Worm (Caenorhabditis elegans) whole organism, mixed stage, embryonic: Measurements from ENCODE around the gene gon-1.

ENCODE experiments used
- M03D4.4 ChIP-seq: sonication (generic microtip); optimal IDR thresholded peaks from 2 replicates; lab custom pipeline; 2017; ENCODE audit warnings: mild to moderate bottlenecking, missing genetic modification characterization, missing compliant biosample characterization
- bed-3 ChIP-seq: fragments of 200-800 bp; sonication (Bioruptor generic); optimal IDR thresholded peaks from 3 replicates; lab custom pipeline; 2018; ENCODE audit warnings: mild to moderate bottlenecking, missing genetic modification characterization, moderate library complexity, missing compliant biosample characterization
- blmp-1 ChIP-seq: fragments of 150-350 bp; optimal IDR thresholded peaks from 2 replicates; lab custom pipeline; 2014; ENCODE audit warnings: missing biosample characterization, missing genetic modification characterization
- ceh-39 ChIP-seq: fragments of 150-350 bp; optimal IDR thresholded peaks from 2 replicates; lab custom pipeline; 2014; ENCODE audit warnings: missing biosample characterization, missing genetic modification characterization
- ceh-83 ChIP-seq: fragments of 200-800 bp; sonication (Bioruptor generic); optimal IDR thresholded peaks from 2 replicates; lab custom pipeline; 2018; ENCODE audit warnings: mild to moderate bottlenecking, missing genetic modification characterization, missing compliant biosample characterization
- ces-1 ChIP-seq: fragments of 150-350 bp; optimal IDR thresholded peaks from 2 replicates; lab custom pipeline; 2014; ENCODE audit warnings: missing biosample characterization, missing genetic modification reagents, missing genetic modification characterization
- cnd-1 ChIP-seq: fragments of 200-800 bp; sonication (Bioruptor generic); optimal IDR thresholded peaks from 2 replicates; lab custom pipeline; 2018; ENCODE audit warnings: mild to moderate bottlenecking, missing genetic modification characterization, missing compliant biosample characterization
- drap-1 ChIP-seq: fragments of 200-800 bp; sonication (Bioruptor generic); optimal IDR thresholded peaks from 3 replicates; lab custom pipeline; 2018; ENCODE audit warnings: mild to moderate bottlenecking, missing genetic modification characterization, missing compliant biosample characterization
- elt-1 ChIP-seq: sonication (generic microtip); optimal IDR thresholded peaks from 2 replicates; lab custom pipeline; 2017; ENCODE audit warnings: missing genetic modification characterization, mild to moderate bottlenecking, missing compliant biosample characterization, antibody characterized with exemption, moderate library complexity, borderline replicate concordance; ENCODE audit not compliant: insufficient read depth
- elt-3 ChIP-seq: fragments of 150-350 bp; optimal IDR thresholded peaks from 2 replicates; lab custom pipeline; 2014; ENCODE audit warnings: missing biosample characterization, missing genetic modification characterization
- flh-1 ChIP-seq: fragments of 200-800 bp; sonication (Bioruptor generic); optimal IDR thresholded peaks from 2 replicates; lab custom pipeline; 2018; ENCODE audit warnings: mild to moderate bottlenecking, missing genetic modification characterization, moderate library complexity, missing compliant biosample characterization
- hlh-1 ChIP-seq: fragments of 150-350 bp; optimal IDR thresholded peaks from 2 replicates; lab custom pipeline; 2014; ENCODE audit warnings: missing biosample characterization, missing genetic modification reagents, missing genetic modification characterization
- lin-13 ChIP-seq: fragments of 150-350 bp; optimal IDR thresholded peaks from 2 replicates; lab custom pipeline; 2014; ENCODE audit warnings: missing biosample characterization, missing genetic modification characterization
- lin-32 ChIP-seq: fragments of 200-800 bp; sonication (Bioruptor generic); optimal IDR thresholded peaks from 2 replicates; lab custom pipeline; 2018; ENCODE audit warnings: mild to moderate bottlenecking, missing genetic modification characterization, missing compliant biosample characterization
- lsy-2 ChIP-seq: fragments of 150-350 bp; optimal IDR thresholded peaks from 2 replicates; lab custom pipeline; 2014; ENCODE audit warnings: missing biosample characterization, missing genetic modification characterization
- mab-5 ChIP-seq: fragments of 150-350 bp; optimal IDR thresholded peaks from 2 replicates; lab custom pipeline; 2014; ENCODE audit warnings: missing biosample characterization, missing genetic modification characterization
- mep-1 ChIP-seq: fragments of 150-350 bp; optimal IDR thresholded peaks from 2 replicates; lab custom pipeline; 2017; ENCODE audit warnings: missing biosample characterization, missing genetic modification reagents, missing genetic modification characterization, inconsistent platforms
- mls-2 ChIP-seq: sonication (generic microtip); optimal IDR thresholded peaks from 2 replicates; lab custom pipeline; 2016; ENCODE audit warnings: mild to moderate bottlenecking, missing genetic modification characterization, moderate library complexity, missing compliant biosample characterization
- nhr-12 ChIP-seq: fragments of 150-350 bp; optimal IDR thresholded peaks from 2 replicates; lab custom pipeline; 2014; ENCODE audit warnings: missing biosample characterization, missing genetic modification characterization
- nhr-2 ChIP-seq: fragments of 150-350 bp; optimal IDR thresholded peaks from 2 replicates; lab custom pipeline; 2014; ENCODE audit warnings: missing biosample characterization, missing genetic modification characterization
- nhr-237 ChIP-seq: fragments of 150-350 bp; optimal IDR thresholded peaks from 2 replicates; lab custom pipeline; 2014; ENCODE audit warnings: missing biosample characterization, missing genetic modification characterization
- nhr-28 ChIP-seq: fragments of 150-350 bp; optimal IDR thresholded peaks from 2 replicates; lab custom pipeline; 2014; ENCODE audit warnings: missing biosample characterization, missing genetic modification characterization
- nhr-76 ChIP-seq: sonication (generic microtip); optimal IDR thresholded peaks from 2 replicates; lab custom pipeline; 2017; ENCODE audit warnings: missing biosample characterization, missing genetic modification characterization
- pha-4 ChIP-seq: fragments of 150-350 bp; optimal IDR thresholded peaks from 2 replicates; lab custom pipeline; 2018; ENCODE audit warnings: missing biosample characterization, missing genetic modification reagents, missing genetic modification characterization
- snpc-4 ChIP-seq: fragments of 150-350 bp; optimal IDR thresholded peaks from 2 replicates; lab custom pipeline; 2014; ENCODE audit warnings: missing biosample characterization, missing genetic modification characterization
- sptf-1 ChIP-seq: sonication (generic microtip); optimal IDR thresholded peaks from 2 replicates; lab custom pipeline; 2017; ENCODE audit warnings: mild to moderate bottlenecking, missing genetic modification characterization, moderate library complexity, missing compliant biosample characterization
- tbx-8 ChIP-seq: fragments of 200-800 bp; sonication (Bioruptor generic); optimal IDR thresholded peaks from 2 replicates; lab custom pipeline; 2018; ENCODE audit warnings: mild to moderate bottlenecking, missing genetic modification characterization, moderate library complexity, missing compliant biosample characterization
- unc-39 ChIP-seq: fragments of 150-350 bp; optimal IDR thresholded peaks from 2 replicates; lab custom pipeline; 2014; ENCODE audit warnings: missing biosample characterization, missing genetic modification characterization
- unc-62 ChIP-seq: fragments of 150-350 bp; optimal IDR thresholded peaks from 2 replicates; lab custom pipeline; 2014; ENCODE audit warnings: missing biosample characterization, missing genetic modification reagents, missing genetic modification characterization
- ztf-11 ChIP-seq: fragments of 150-350 bp; optimal IDR thresholded peaks from 2 replicates; lab custom pipeline; 2014; ENCODE audit warnings: missing biosample characterization, missing genetic modification characterization

Gene gon-1

DNA sequence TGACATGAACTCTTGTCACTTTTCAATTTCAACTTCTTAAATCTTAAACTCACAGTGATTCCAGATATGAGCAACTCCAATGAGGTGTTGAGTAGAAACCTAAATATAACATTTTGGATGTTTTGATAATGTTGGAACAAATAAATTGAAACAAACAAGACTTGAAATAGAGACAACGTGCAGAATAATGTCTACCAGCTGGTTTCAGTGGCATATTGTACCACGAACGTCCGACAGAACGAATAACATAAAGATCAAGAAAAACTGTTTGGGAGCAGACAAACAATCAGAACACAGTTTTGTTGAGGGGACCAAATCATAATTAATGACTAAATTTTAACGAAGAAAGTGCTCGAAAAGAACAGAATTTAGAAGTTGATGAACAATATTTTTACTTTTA, at the start of gene gon-1:
Gene gon-1, minus strand, starts transcription at position 101 of the 400 bp plus-strand sequence.
- TF ChIP-seq drap-1, result no peak
- no peak for TF ChIP-seq unc-39 (tag; lab: Kevin White, UChicago)
- no peak for TF ChIP-seq ceh-39 (tag; lab: Kevin White, UChicago)
- TF ChIP-seq ceh-83, result no peak
- TF ChIP-seq tbx-8 (GFP tag; lab: Kevin White, UChicago), result no peak
- TF ChIP-seq mep-1 (tag; lab: Kevin White, UChicago), result no peak
- no peak for TF ChIP-seq ztf-11 (tag; lab: Kevin White, UChicago)
- no peak for TF ChIP-seq snpc-4 (tag; lab: Kevin White, UChicago)
- no peak for TF ChIP-seq mls-2 (tag; lab: Kevin White, UChicago)
- TF ChIP-seq pha-4 (tag; lab: Kevin White, UChicago), result no peak
- no peak for TF ChIP-seq sptf-1 (tag; lab: Kevin White, UChicago)
- no peak for TF ChIP-seq lin-32 (GFP tag; lab: Kevin White, UChicago)
- TF ChIP-seq nhr-76 (tag; lab: Kevin White, UChicago), result no peak
- no peak for TF ChIP-seq nhr-12 (tag; lab: Kevin White, UChicago)
- TF ChIP-seq mab-5 (tag; lab: Kevin White, UChicago), result no peak

DNA sequence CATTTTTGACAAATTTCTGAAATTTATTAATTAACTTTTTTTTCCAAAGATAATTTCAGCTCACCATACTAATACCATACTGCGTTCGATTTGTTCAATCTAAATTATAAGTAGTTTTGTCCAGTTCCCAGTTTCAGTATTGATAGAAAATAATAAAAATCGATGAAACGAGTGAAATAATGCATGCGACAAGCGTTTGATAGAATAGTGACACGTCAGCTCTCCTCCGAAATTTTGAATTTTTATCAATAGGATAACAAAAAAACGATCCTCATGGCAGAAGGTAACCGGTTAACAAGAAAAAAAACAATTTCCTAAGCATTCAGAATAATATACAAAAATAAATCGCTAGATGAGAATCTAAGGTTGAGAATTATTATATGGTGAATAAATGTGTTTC, 48.5 kb upstream of the gon-1 start, which contains the start of gene C47E12.3:
Gene C47E12.3, minus strand, starts transcription at position 101 of the 400 bp plus-strand sequence.
- no peak for TF ChIP-seq bed-3 (GFP tag; lab: Kevin White, UChicago)
- TF ChIP-seq flh-1 (GFP tag; lab: Kevin White, UChicago), result no peak
- TF ChIP-seq hlh-1 (tag; lab: Kevin White, UChicago), result no peak
- no peak for TF ChIP-seq nhr-76 (tag; lab: Kevin White, UChicago)
- no peak for TF ChIP-seq tbx-8 (GFP tag; lab: Kevin White, UChicago)
- no peak for TF ChIP-seq elt-1 (tag; lab: Kevin White, UChicago)
- TF ChIP-seq pha-4 (tag; lab: Kevin White, UChicago), result no peak
- no peak for TF ChIP-seq nhr-2 (tag; lab: Kevin White, UChicago)
- TF ChIP-seq elt-3 (tag; lab: Kevin White, UChicago), result no peak
- no peak for TF ChIP-seq nhr-28 (tag; lab: Kevin White, UChicago)
- no peak for TF ChIP-seq unc-62 (GFP tag; lab: Kevin White, UChicago)
- TF ChIP-seq ceh-39 (tag; lab: Kevin White, UChicago), result no peak

DNA sequence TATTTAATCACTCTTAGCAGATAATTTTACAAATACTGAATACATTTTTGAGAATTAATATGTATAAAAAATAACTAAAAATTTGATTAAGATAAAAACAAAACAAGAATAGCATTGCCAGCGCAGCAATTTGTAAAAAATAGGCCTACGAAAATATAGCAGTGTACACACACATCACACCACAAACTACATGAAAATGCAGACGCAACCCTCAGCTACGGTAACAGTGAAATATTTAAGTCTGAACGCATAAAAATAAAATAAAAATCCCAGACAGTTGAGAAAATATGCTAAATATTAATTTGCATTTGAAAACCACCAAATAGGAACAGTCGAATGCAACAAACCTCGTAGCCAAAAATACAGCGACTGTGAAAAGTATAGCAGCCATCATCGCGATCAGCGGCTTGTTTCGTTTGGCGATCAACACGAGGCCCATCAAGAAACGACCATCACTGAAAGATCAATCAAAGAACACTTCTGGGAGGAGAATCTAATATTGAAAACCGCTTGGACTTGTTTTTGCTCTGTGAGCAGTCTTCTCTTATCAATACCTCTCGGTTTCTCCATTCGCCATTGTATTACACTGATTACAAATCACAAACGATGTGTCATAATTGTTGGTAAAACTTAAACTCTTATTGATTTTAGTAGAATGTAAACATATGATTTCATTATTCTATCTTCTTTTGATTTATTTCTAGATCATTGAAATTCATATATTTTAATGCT, 45.4 kb upstream of the gon-1 start, which contains the start of gene pyp-1:
Gene pyp-1, minus strand, starts transcription at position 439 of the 732 bp plus-strand sequence.
- TF ChIP-seq ztf-11 (tag; lab: Kevin White, UChicago) (no peak), lsy-2 (tag; lab: Kevin White, UChicago) (peak; percentile 54)
- TF ChIP-seq, all 35 proteins: peak for 1

DNA sequence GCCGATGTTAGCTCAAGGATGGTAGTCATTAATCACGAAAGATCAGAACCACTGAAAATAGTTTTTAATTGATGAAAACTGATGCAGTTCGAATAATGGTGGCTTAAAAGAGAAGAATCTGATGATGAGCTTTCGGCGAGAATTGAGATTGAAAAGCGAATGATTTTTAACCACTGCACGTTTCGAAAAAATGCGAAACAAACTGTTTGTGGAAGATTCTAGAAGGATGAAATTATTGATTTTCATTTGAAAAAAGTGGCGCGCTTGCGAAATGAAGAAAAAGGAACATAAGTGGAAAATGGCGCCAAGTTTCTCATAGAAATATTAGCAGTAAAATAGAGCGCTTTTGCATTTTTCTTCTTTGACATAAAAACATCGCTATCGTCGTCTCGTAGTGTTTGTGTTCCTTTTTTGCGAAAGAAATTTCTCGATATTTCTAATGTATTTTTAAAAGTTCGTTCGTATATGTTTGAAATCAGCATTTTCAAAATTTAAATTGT, 41.7 kb upstream of the gon-1 start, which contains the start of gene uba-1:
Gene uba-1, minus strand, starts transcription at position 51 of the 500 bp plus-strand sequence.
- TF ChIP-seq elt-1 (tag; lab: Kevin White, UChicago) (no peak), nhr-76 (tag; lab: Kevin White, UChicago) (no peak), nhr-237 (tag; lab: Kevin White, UChicago) (no peak), nhr-2 (tag; lab: Kevin White, UChicago) (no peak), ces-1 (no peak), pha-4 (tag; lab: Kevin White, UChicago) (no peak), lin-13 (tag; lab: Kevin White, UChicago) (no peak), mep-1 (tag; lab: Kevin White, UChicago) (no peak), M03D4.4 (no peak)

DNA sequence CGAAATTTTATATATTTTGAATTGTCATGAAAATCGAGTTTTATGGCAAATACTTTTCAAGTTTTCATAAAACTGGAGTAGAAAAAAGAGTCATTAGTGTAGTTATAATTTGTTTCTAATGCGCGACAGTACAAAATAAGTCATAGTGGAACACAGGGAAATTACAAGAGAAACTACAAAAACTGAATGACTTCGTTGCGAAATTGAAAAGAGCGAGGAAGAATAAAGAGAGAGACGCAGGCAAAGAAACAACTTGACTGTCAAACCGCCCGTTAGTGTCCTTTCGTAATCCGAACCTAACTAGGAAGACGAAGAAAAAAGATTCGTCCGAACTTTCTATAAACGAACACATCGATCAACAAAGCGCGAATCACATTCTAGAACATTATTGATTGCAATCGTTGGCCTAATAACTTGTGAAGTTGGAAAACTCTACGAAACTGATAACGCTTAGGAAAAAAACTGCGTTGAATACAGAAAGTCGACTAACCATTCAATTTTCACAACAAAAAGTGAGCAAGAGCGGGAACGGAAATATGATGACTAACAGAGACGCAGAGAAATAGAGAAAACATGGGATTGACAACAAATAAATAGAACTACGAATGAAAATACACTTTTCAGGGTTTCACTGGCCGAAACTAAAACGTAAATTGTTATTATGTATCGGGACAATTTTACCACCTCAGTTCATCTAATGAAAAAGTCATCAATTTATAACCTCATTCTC, 40.3 kb upstream of the gon-1 start:
- TF ChIP-seq M03D4.4, result no peak
- no peak for TF ChIP-seq elt-3 (tag; lab: Kevin White, UChicago)
- no peak for TF ChIP-seq blmp-1 (tag; lab: Kevin White, UChicago)
- TF ChIP-seq sptf-1 (tag; lab: Kevin White, UChicago), result no peak
- no peak for TF ChIP-seq cnd-1 (tag; lab: Kevin White, UChicago)
- no peak for TF ChIP-seq hlh-1 (tag; lab: Kevin White, UChicago)
- TF ChIP-seq lsy-2 (tag; lab: Kevin White, UChicago), result no peak
- no peak for TF ChIP-seq nhr-2 (tag; lab: Kevin White, UChicago)
